Worm (Caenorhabditis elegans) whole organism, L4 larva: ENCODE measurements around the gene abhd-5.1.
A peak's percentile ranks its signal among the peaks of the same experiment; 100 is the strongest.

ENCODE experiments used
- F37D6.2 ChIP-seq: sonication (generic microtip); optimal IDR thresholded peaks from 2 replicates; lab custom pipeline; 2016; ENCODE audit warnings: mild to moderate bottlenecking, missing genetic modification characterization, missing compliant biosample characterization
- F44E2.7 ChIP-seq: fragments of 200-800 bp; sonication (Bioruptor generic); IDR thresholded peaks from 2 replicates; pipeline ENCODE4 v2.1.2; 2022; ENCODE audit warnings: missing genetic modification characterization, missing compliant biosample characterization
- F49E8.2 ChIP-seq: sonication (generic microtip); optimal IDR thresholded peaks from 2 replicates; lab custom pipeline; 2016; ENCODE audit warnings: missing compliant biosample characterization, mild to moderate bottlenecking, missing genetic modification characterization, borderline replicate concordance
- T20F7.1 ChIP-seq: fragments of 200-800 bp; sonication (Bioruptor generic); optimal IDR thresholded peaks from 2 replicates; lab custom pipeline; 2018; ENCODE audit warnings: mild to moderate bottlenecking, missing genetic modification characterization, missing compliant biosample characterization
- Y105C5A.15 ChIP-seq: fragments of 200-800 bp; sonication (Bioruptor generic); IDR thresholded peaks from 2 replicates; pipeline ENCODE4 v1.3.6; 2022; ENCODE audit warnings: missing genetic modification characterization, missing compliant biosample characterization
- Y5F2A.4 ChIP-seq: fragments of 200-800 bp; sonication (Bioruptor generic); optimal IDR thresholded peaks from 2 replicates; lab custom pipeline; 2018; ENCODE audit warnings: mild to moderate bottlenecking, missing genetic modification characterization, missing compliant biosample characterization
- ZK546.5 ChIP-seq, 2 experiments: sonication (generic microtip); optimal IDR thresholded peaks; 2 replicates each; lab custom pipeline; 2017; ENCODE audit warnings: missing biosample characterization in 2 of 2, missing genetic modification characterization in 2 of 2
- ceh-20 ChIP-seq: fragments of 200-800 bp; sonication (Bioruptor generic); IDR thresholded peaks from 2 replicates; pipeline ENCODE4 v1.3.6; 2022; ENCODE audit warnings: missing genetic modification reagents, missing genetic modification characterization, missing compliant biosample characterization
- ceh-28 ChIP-seq: fragments of 150-350 bp; optimal IDR thresholded peaks from 2 replicates; lab custom pipeline; 2014; ENCODE audit warnings: missing biosample characterization, missing genetic modification reagents, missing genetic modification characterization
- ceh-44 ChIP-seq: fragments of 200-800 bp; sonication (Bioruptor generic); IDR thresholded peaks from 2 replicates; pipeline ENCODE4 v1.3.6; 2022; ENCODE audit warnings: missing genetic modification reagents, missing genetic modification characterization, missing compliant biosample characterization
- ceh-62 ChIP-seq: sonication (generic microtip); optimal IDR thresholded peaks from 2 replicates; lab custom pipeline; 2017; ENCODE audit warnings: missing biosample characterization, missing genetic modification characterization
- ceh-82 ChIP-seq: sonication (generic microtip); optimal IDR thresholded peaks from 2 replicates; lab custom pipeline; 2017; ENCODE audit warnings: missing biosample characterization, missing genetic modification characterization
- ctbp-1 ChIP-seq: fragments of 200-800 bp; sonication (Bioruptor generic); IDR thresholded peaks from 2 replicates; pipeline ENCODE4 v1.3.6; 2022; ENCODE audit warnings: missing genetic modification reagents, missing genetic modification characterization, missing compliant biosample characterization
- daf-12 ChIP-seq: fragments of 150-350 bp; optimal IDR thresholded peaks from 2 replicates; lab custom pipeline; 2014; ENCODE audit warnings: missing biosample characterization, missing genetic modification reagents, missing genetic modification characterization
- daf-8 ChIP-seq: fragments of 200-800 bp; sonication (Bioruptor generic); IDR thresholded peaks from 2 replicates; pipeline ENCODE4 v1.3.6; 2022; ENCODE audit warnings: missing genetic modification characterization, missing compliant biosample characterization
- dmd-6 ChIP-seq: fragments of 200-800 bp; sonication (Bioruptor generic); IDR thresholded peaks from 2 replicates; pipeline ENCODE4 v1.3.6; 2022; ENCODE audit warnings: missing genetic modification reagents, missing genetic modification characterization, missing compliant biosample characterization
- dpl-1 ChIP-seq: fragments of 150-350 bp; optimal IDR thresholded peaks from 2 replicates; lab custom pipeline; 2014; ENCODE audit warnings: missing biosample characterization, missing genetic modification reagents, missing genetic modification characterization
- duxl-1 ChIP-seq: sonication (generic microtip); optimal IDR thresholded peaks from 2 replicates; lab custom pipeline; 2016; ENCODE audit warnings: mild to moderate bottlenecking, missing genetic modification characterization, moderate library complexity, missing compliant biosample characterization; ENCODE audit not compliant: poor library complexity
- dve-1 ChIP-seq: sonication (generic microtip); optimal IDR thresholded peaks from 2 replicates; lab custom pipeline; 2017; ENCODE audit warnings: antibody characterized with exemption, mild to moderate bottlenecking, missing genetic modification characterization, missing compliant biosample characterization; ENCODE audit not compliant: insufficient read depth
- egl-43 ChIP-seq: fragments of 200-800 bp; sonication (Bioruptor generic); IDR thresholded peaks from 2 replicates; pipeline ENCODE4 v1.3.6; 2022; ENCODE audit warnings: missing genetic modification reagents, missing genetic modification characterization, missing compliant biosample characterization
- fos-1 ChIP-seq: fragments of 150-350 bp; optimal IDR thresholded peaks from 2 replicates; lab custom pipeline; 2014; ENCODE audit warnings: missing biosample characterization, missing genetic modification characterization
- hif-1 ChIP-seq, 2 experiments: sonication (generic microtip); optimal IDR thresholded peaks; 2 replicates each; lab custom pipeline; 2016 to 2017; ENCODE audit warnings: missing compliant biosample characterization in 2 of 2, missing genetic modification characterization in 2 of 2, missing genetic modification reagents in 2 of 2, missing genotype in 2 of 2, mild to moderate bottlenecking in 1 of 2
- jun-1 ChIP-seq: fragments of 150-350 bp; optimal IDR thresholded peaks from 2 replicates; lab custom pipeline; 2014; ENCODE audit warnings: missing biosample characterization, missing genetic modification reagents, missing genetic modification characterization
- lim-7 ChIP-seq: fragments of 200-800 bp; sonication (Bioruptor generic); IDR thresholded peaks from 2 replicates; pipeline ENCODE4 v1.3.6; 2022; ENCODE audit warnings: missing genetic modification characterization, missing compliant biosample characterization
- lin-15B ChIP-seq: fragments of 150-350 bp; sonication (generic microtip); optimal IDR thresholded peaks from 3 replicates; lab custom pipeline; 2014; ENCODE audit warnings: missing biosample characterization, missing genetic modification characterization
- lin-29 ChIP-seq: fragments of 200-800 bp; sonication (Bioruptor generic); IDR thresholded peaks from 2 replicates; pipeline ENCODE4 v1.3.6; 2022; ENCODE audit warnings: missing genetic modification reagents, missing genetic modification characterization, missing compliant biosample characterization
- lin-39 ChIP-seq: fragments of 150-350 bp; optimal IDR thresholded peaks from 2 replicates; lab custom pipeline; 2014; ENCODE audit warnings: missing biosample characterization, missing genetic modification reagents, missing genetic modification characterization
- lir-3 ChIP-seq: sonication (generic microtip); optimal IDR thresholded peaks from 2 replicates; lab custom pipeline; 2016; ENCODE audit warnings: mild to moderate bottlenecking, missing genetic modification characterization, missing compliant biosample characterization
- lsy-2 ChIP-seq, 2 experiments: fragments of 150-350 bp in 1 of 2; sonication (generic microtip) in 1 of 2; optimal IDR thresholded peaks; 2 replicates each; lab custom pipeline; 2014 to 2017; ENCODE audit warnings: missing biosample characterization in 2 of 2, missing genetic modification characterization in 2 of 2
- madf-9 ChIP-seq: fragments of 200-800 bp; sonication (Bioruptor generic); conservative IDR thresholded peaks from 2 replicates; pipeline ENCODE4 v1.3.6; 2022; ENCODE audit warnings: missing genetic modification reagents, missing genetic modification characterization, missing compliant biosample characterization
- mdl-1 ChIP-seq, 2 experiments: fragments of 150-350 bp in 1 of 2; sonication (generic microtip) in 1 of 2; optimal IDR thresholded peaks; 2 replicates each; lab custom pipeline; 2014 to 2017; ENCODE audit warnings: missing biosample characterization in 2 of 2, missing genetic modification characterization in 2 of 2
- mdt-29 ChIP-seq: fragments of 200-800 bp; sonication (Bioruptor generic); IDR thresholded peaks from 2 replicates; pipeline ENCODE4 v1.3.6; 2022; ENCODE audit warnings: missing genetic modification reagents, missing genetic modification characterization, missing compliant biosample characterization
- nhr-11 ChIP-seq: fragments of 150-350 bp; optimal IDR thresholded peaks from 2 replicates; lab custom pipeline; 2014; ENCODE audit warnings: missing biosample characterization, missing genetic modification characterization
- nhr-111 ChIP-seq: fragments of 200-800 bp; sonication (Bioruptor generic); optimal IDR thresholded peaks from 2 replicates; lab custom pipeline; 2018; ENCODE audit warnings: mild to moderate bottlenecking, missing genetic modification characterization, missing compliant biosample characterization
- nhr-237 ChIP-seq: sonication (generic microtip); optimal IDR thresholded peaks from 2 replicates; lab custom pipeline; 2017; ENCODE audit warnings: missing biosample characterization, missing genetic modification characterization
- nhr-28 ChIP-seq: fragments of 150-350 bp; optimal IDR thresholded peaks from 2 replicates; lab custom pipeline; 2014; ENCODE audit warnings: missing biosample characterization, missing genetic modification characterization
- nhr-41 ChIP-seq: fragments of 200-800 bp; sonication (Bioruptor generic); IDR thresholded peaks from 2 replicates; pipeline ENCODE4 v1.3.6; 2022; ENCODE audit warnings: missing genetic modification reagents, missing genetic modification characterization, missing compliant biosample characterization
- nhr-42 ChIP-seq: fragments of 200-800 bp; sonication (Bioruptor generic); IDR thresholded peaks from 2 replicates; pipeline ENCODE4 v1.3.6; 2022; ENCODE audit warnings: missing genetic modification characterization, missing compliant biosample characterization
- nhr-48 ChIP-seq: sonication (generic microtip); optimal IDR thresholded peaks from 2 replicates; lab custom pipeline; 2016; ENCODE audit warnings: mild to moderate bottlenecking, missing genetic modification characterization, missing compliant biosample characterization
- nhr-76 ChIP-seq: fragments of 150-350 bp; optimal IDR thresholded peaks from 2 replicates; lab custom pipeline; 2014; ENCODE audit warnings: missing biosample characterization, missing genetic modification characterization
- pha-4 ChIP-seq, 2 experiments: fragments of 150-350 bp in 1 of 2; fragments of 200-800 bp in 1 of 2; sonication (Bioruptor generic) in 1 of 2; IDR thresholded peaks in 1 of 2; optimal IDR thresholded peaks in 1 of 2; 2 replicates each; pipeline versions ENCODE4 v1.3.6 to Lab custom; 2014 to 2022; ENCODE audit warnings: missing genetic modification characterization in 2 of 2, missing genetic modification reagents in 2 of 2, missing biosample characterization in 1 of 2, missing compliant biosample characterization in 1 of 2
- php-3 ChIP-seq: fragments of 200-800 bp; sonication (Bioruptor generic); IDR thresholded peaks from 2 replicates; pipeline ENCODE4 v1.3.6; 2022; ENCODE audit warnings: missing genetic modification reagents, missing genetic modification characterization, missing compliant biosample characterization
- saeg-2 ChIP-seq: fragments of 200-800 bp; sonication (Bioruptor generic); IDR thresholded peaks from 2 replicates; pipeline ENCODE4 v1.3.6; 2022; ENCODE audit warnings: missing genetic modification reagents, missing genetic modification characterization, missing compliant biosample characterization
- skn-1 ChIP-seq: fragments of 150-350 bp; optimal IDR thresholded peaks from 2 replicates; lab custom pipeline; 2014; ENCODE audit warnings: missing biosample characterization, missing genetic modification characterization
- snpc-1.2 ChIP-seq: fragments of 200-800 bp; sonication (Bioruptor generic); IDR thresholded peaks from 2 replicates; pipeline ENCODE4 v1.3.6; 2022; ENCODE audit warnings: missing genetic modification reagents, missing genetic modification characterization, missing compliant biosample characterization
- snpc-4 ChIP-seq: fragments of 150-350 bp; optimal IDR thresholded peaks from 2 replicates; lab custom pipeline; 2014; ENCODE audit warnings: missing biosample characterization, missing genetic modification characterization
- spr-1 ChIP-seq: sonication (generic microtip); optimal IDR thresholded peaks from 2 replicates; lab custom pipeline; 2016; ENCODE audit warnings: mild to moderate bottlenecking, missing genetic modification characterization, missing compliant biosample characterization
- spr-3 ChIP-seq: fragments of 200-800 bp; sonication (Bioruptor generic); optimal IDR thresholded peaks from 2 replicates; lab custom pipeline; 2018; ENCODE audit warnings: mild to moderate bottlenecking, missing genetic modification characterization, missing compliant biosample characterization
- unc-130 ChIP-seq: sonication (generic microtip); optimal IDR thresholded peaks from 2 replicates; lab custom pipeline; 2016; ENCODE audit warnings: missing genetic modification reagents, missing genetic modification characterization, missing compliant biosample characterization
- zfp-2 ChIP-seq: sonication (generic microtip); optimal IDR thresholded peaks from 2 replicates; lab custom pipeline; 2016; ENCODE audit warnings: mild to moderate bottlenecking, missing genetic modification characterization, missing compliant biosample characterization
- ztf-11 ChIP-seq: fragments of 150-350 bp; optimal IDR thresholded peaks from 2 replicates; lab custom pipeline; 2014; ENCODE audit warnings: missing biosample characterization, missing genetic modification characterization
- ztf-7 ChIP-seq: fragments of 150-350 bp; optimal IDR thresholded peaks from 2 replicates; lab custom pipeline; 2014; ENCODE audit warnings: missing biosample characterization, missing genetic modification characterization

abhd-5.1 gene

DNA sequence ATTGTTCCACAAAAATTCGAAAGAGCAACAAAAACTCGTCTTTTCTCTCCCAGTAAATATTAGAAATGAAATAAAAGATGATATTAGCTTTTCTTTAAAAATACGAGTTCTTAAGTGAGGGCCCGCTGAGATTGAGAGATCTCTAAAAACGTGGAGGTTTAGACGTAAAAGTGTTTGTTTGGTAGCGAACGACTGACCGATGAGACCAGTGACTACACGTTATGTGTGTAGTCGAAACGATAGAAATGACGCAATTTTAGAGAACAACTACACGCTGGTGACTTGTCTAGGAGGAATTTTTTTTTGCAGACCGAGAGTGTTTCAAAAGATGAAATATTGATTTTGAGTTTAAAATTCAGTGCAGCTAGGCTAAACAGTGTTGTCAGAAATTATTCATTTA lies 15.3 kb downstream of the abhd-5.1 start, which contains the start of gene C37H5.13 (continued):
- TF ChIP-seq duxl-1 (tag; lab: Kevin White, UChicago) (no peak), lim-7 (no peak), snpc-4 (tag; lab: Kevin White, UChicago) (no peak), ceh-62 (no peak), pha-4 (GFP tag; IDR thresholded peaks at IDR 0.05; lab: Robert Waterston, UW) (no peak), pha-4 (tag; optimal IDR thresholded peaks at IDR 0.05; lab: Kevin White, UChicago) (no peak), lin-39 (tag; lab: Kevin White, UChicago) (no peak), nhr-237 (tag; lab: Kevin White, UChicago) (no peak), mdl-1 (tag; optimal IDR thresholded peaks at IDR 0.05; lab: Kevin White, UChicago) (peak in 1 of 2 experiments; percentile 27), ZK546.5 (tag; optimal IDR thresholded peaks at IDR 0.05; lab: Kevin White, UChicago) (no peak), ceh-82 (tag; lab: Kevin White, UChicago) (no peak), nhr-28 (tag; lab: Kevin White, UChicago) (peak; percentile 98), saeg-2 (no peak), lsy-2 (tag; optimal IDR thresholded peaks at IDR 0.05; lab: Kevin White, UChicago) (peak in 1 of 2 experiments; percentile 19), T20F7.1 (GFP tag; lab: Kevin White, UChicago) (no peak), unc-130 (no peak), nhr-41 (no peak), dve-1 (tag; lab: Kevin White, UChicago) (peak; percentile 45), Y105C5A.15 (no peak), daf-8 (GFP tag; lab: Robert Waterston, UW) (no peak), skn-1 (tag; lab: Kevin White, UChicago) (no peak), ceh-44 (GFP tag; lab: Robert Waterston, UW) (no peak), nhr-111 (GFP tag; lab: Kevin White, UChicago) (no peak), ceh-28 (tag; lab: Kevin White, UChicago) (no peak), fos-1 (tag; lab: Kevin White, UChicago) (no peak), F44E2.7 (GFP tag; lab: Robert Waterston, UW) (no peak), snpc-1.2 (GFP tag; lab: Robert Waterston, UW) (no peak), jun-1 (tag; lab: Kevin White, UChicago) (no peak), ceh-20 (GFP tag; lab: Robert Waterston, UW) (no peak), nhr-11 (tag; lab: Kevin White, UChicago) (peak; percentile 11), madf-9 (GFP tag; lab: Robert Waterston, UW) (no peak), nhr-48 (no peak), F37D6.2 (tag; lab: Kevin White, UChicago) (no peak), ztf-11 (tag; lab: Kevin White, UChicago) (no peak), lir-3 (tag; lab: Kevin White, UChicago) (no peak), ztf-7 (peak; percentile 56), lin-29 (no peak), mdt-29 (GFP tag; lab: Robert Waterston, UW) (no peak), nhr-42 (GFP tag; lab: Robert Waterston, UW) (no peak), zfp-2 (tag; lab: Kevin White, UChicago) (no peak), spr-3 (GFP tag; lab: Kevin White, UChicago) (no peak), F49E8.2 (no peak), Y5F2A.4 (GFP tag; lab: Kevin White, UChicago) (no peak), dmd-6 (GFP tag; lab: Robert Waterston, UW) (no peak; the same call in 1 of the 2 replicates), daf-12 (tag; lab: Kevin White, UChicago) (no peak), nhr-76 (tag; lab: Kevin White, UChicago) (no peak), ctbp-1 (GFP tag; lab: Robert Waterston, UW) (no peak), egl-43 (GFP tag; lab: Robert Waterston, UW) (no peak), spr-1 (no peak), hif-1 (tag; optimal IDR thresholded peaks at IDR 0.05; lab: Kevin White, UChicago) (peak in 1 of 2 experiments; percentile 2), dpl-1 (GFP tag; lab: Kevin White, UChicago) (no peak), php-3 (GFP tag; lab: Robert Waterston, UW) (no peak), lin-15B (tag; lab: Kevin White, UChicago) (no peak)
